Worm (Caenorhabditis elegans): Measurements from ENCODE around the gene cank-26.

cank-26 gene

ce11 chrII:3957455-3958212, 17.2 kb downstream of the cank-26 start:
- peak; percentile 75; the same call in 1 of the 2 replicates for TF ChIP-seq ztf-29 (GFP tag; IDR thresholded peaks at IDR 0.05)
- no peak for TF ChIP-seq T22C8.4 (GFP tag; IDR thresholded peaks at IDR 0.05)

ce11 chrII:3956744-3957143, 18.1 kb downstream of the cank-26 start:
- TF ChIP-seq ztf-23 (GFP tag; IDR thresholded peaks at IDR 0.05) (no peak), flt-1 (GFP tag; IDR thresholded peaks at IDR 0.05) (no peak), tab-1 (GFP tag; IDR thresholded peaks at IDR 0.05) (no peak), ztf-29 (GFP tag; IDR thresholded peaks at IDR 0.05) (no peak), T22C8.4 (GFP tag; IDR thresholded peaks at IDR 0.05) (no peak), klf-2 (GFP tag; conservative IDR thresholded peaks at IDR 0.05) (no peak), med-1 (GFP tag; optimal IDR thresholded peaks at IDR 0.05; ENCODE audit: insufficient read depth) (no peak), cog-1 (tag; optimal IDR thresholded peaks at IDR 0.05) (no peak), ref-1 (GFP tag; conservative IDR thresholded peaks at IDR 0.05) (no peak)

ce11 chrII:3955938-3956337, 18.9 kb downstream of the cank-26 start:
- TF ChIP-seq T22C8.4 (GFP tag; IDR thresholded peaks at IDR 0.05) (peak; percentile 53; the same call in 1 of the 2 replicates), ref-1 (GFP tag; conservative IDR thresholded peaks at IDR 0.05) (no peak), cog-1 (tag; optimal IDR thresholded peaks at IDR 0.05) (no peak)

ce11 chrII:3954838-3955237, 20.0 kb downstream of the cank-26 start:
- TF ChIP-seq tab-1 (GFP tag; IDR thresholded peaks at IDR 0.05) (no peak), flt-1 (GFP tag; IDR thresholded peaks at IDR 0.05) (no peak), T22C8.4 (GFP tag; IDR thresholded peaks at IDR 0.05) (no peak), ref-1 (GFP tag; conservative IDR thresholded peaks at IDR 0.05) (no peak), ztf-23 (GFP tag; IDR thresholded peaks at IDR 0.05) (no peak), ztf-29 (GFP tag; IDR thresholded peaks at IDR 0.05) (no peak), klf-2 (GFP tag; conservative IDR thresholded peaks at IDR 0.05) (no peak), cog-1 (tag; optimal IDR thresholded peaks at IDR 0.05) (no peak), med-1 (GFP tag; optimal IDR thresholded peaks at IDR 0.05; ENCODE audit: insufficient read depth) (no peak)

ce11 chrII:3954018-3954417, 20.8 kb downstream of the cank-26 start:
- no peak for TF ChIP-seq med-1 (GFP tag; optimal IDR thresholded peaks at IDR 0.05; ENCODE audit: insufficient read depth)
- no peak for TF ChIP-seq flt-1 (GFP tag; IDR thresholded peaks at IDR 0.05)
- no peak for TF ChIP-seq cog-1 (tag; optimal IDR thresholded peaks at IDR 0.05)
- TF ChIP-seq ztf-23 (GFP tag; IDR thresholded peaks at IDR 0.05), result no peak
- TF ChIP-seq klf-2 (GFP tag; conservative IDR thresholded peaks at IDR 0.05), result no peak
- TF ChIP-seq ztf-29 (GFP tag; IDR thresholded peaks at IDR 0.05), result no peak
- no peak for TF ChIP-seq T22C8.4 (GFP tag; IDR thresholded peaks at IDR 0.05)
- TF ChIP-seq ref-1 (GFP tag; conservative IDR thresholded peaks at IDR 0.05), result no peak
- TF ChIP-seq tab-1 (GFP tag; IDR thresholded peaks at IDR 0.05), result no peak

ce11 chrII:3952967-3953366, 21.9 kb downstream of the cank-26 start:
- TF ChIP-seq tab-1 (GFP tag; IDR thresholded peaks at IDR 0.05) (no peak), ztf-23 (GFP tag; IDR thresholded peaks at IDR 0.05) (no peak), ztf-29 (GFP tag; IDR thresholded peaks at IDR 0.05) (no peak), T22C8.4 (GFP tag; IDR thresholded peaks at IDR 0.05) (no peak), flt-1 (GFP tag; IDR thresholded peaks at IDR 0.05) (no peak), klf-2 (GFP tag; conservative IDR thresholded peaks at IDR 0.05) (no peak), cog-1 (tag; optimal IDR thresholded peaks at IDR 0.05) (no peak), med-1 (GFP tag; optimal IDR thresholded peaks at IDR 0.05; ENCODE audit: insufficient read depth) (no peak), ref-1 (GFP tag; conservative IDR thresholded peaks at IDR 0.05) (no peak)

ce11 chrII:3952368-3952767, 22.5 kb downstream of the cank-26 start:
- no peak for TF ChIP-seq ztf-23 (GFP tag; IDR thresholded peaks at IDR 0.05)
- TF ChIP-seq med-1 (GFP tag; optimal IDR thresholded peaks at IDR 0.05; ENCODE audit: insufficient read depth), result no peak
- no peak for TF ChIP-seq ztf-29 (GFP tag; IDR thresholded peaks at IDR 0.05)
- TF ChIP-seq ref-1 (GFP tag; conservative IDR thresholded peaks at IDR 0.05), result no peak

ce11 chrII:3951354-3951753, 23.5 kb downstream of the cank-26 start:
- TF ChIP-seq T22C8.4 (GFP tag; IDR thresholded peaks at IDR 0.05) (no peak), cog-1 (tag; optimal IDR thresholded peaks at IDR 0.05) (no peak), tab-1 (GFP tag; IDR thresholded peaks at IDR 0.05) (no peak), flt-1 (GFP tag; IDR thresholded peaks at IDR 0.05) (no peak), ref-1 (GFP tag; conservative IDR thresholded peaks at IDR 0.05) (no peak), ztf-23 (GFP tag; IDR thresholded peaks at IDR 0.05) (no peak), klf-2 (GFP tag; conservative IDR thresholded peaks at IDR 0.05) (no peak), ztf-29 (GFP tag; IDR thresholded peaks at IDR 0.05) (no peak), med-1 (GFP tag; optimal IDR thresholded peaks at IDR 0.05; ENCODE audit: insufficient read depth) (no peak)

- TF ChIP-seq tab-1 (GFP tag; IDR thresholded peaks at IDR 0.05), result no peak
Measured at ce11 chrII:3950077-3950476, 24.8 kb downstream of the cank-26 start, which contains the start of gene sea-2. sea-2 (plus strand) TSS chrII:3950377.

- TF ChIP-seq T22C8.4 (GFP tag; IDR thresholded peaks at IDR 0.05) (no peak), klf-2 (GFP tag; conservative IDR thresholded peaks at IDR 0.05) (no peak), ztf-29 (GFP tag; IDR thresholded peaks at IDR 0.05) (no peak)
Measured at ce11 chrII:3948507-3948906, 26.4 kb downstream of the cank-26 start.

ce11 chrII:3947404-3947803, 27.5 kb downstream of the cank-26 start:
- TF ChIP-seq flt-1 (GFP tag; IDR thresholded peaks at IDR 0.05), result no peak
- TF ChIP-seq T22C8.4 (GFP tag; IDR thresholded peaks at IDR 0.05), result no peak
- TF ChIP-seq ztf-23 (GFP tag; IDR thresholded peaks at IDR 0.05), result no peak
- no peak for TF ChIP-seq med-1 (GFP tag; optimal IDR thresholded peaks at IDR 0.05; ENCODE audit: insufficient read depth)
